Fruit fly (Drosophila melanogaster): ENCODE measurements around the gene Arf1.

The Arf1 gene

dm6 chr3L:22877934-22878333, 5.9 kb upstream of the Arf1 start (continued):
- TF ChIP-seq Xbp1 (GFP tag; optimal IDR thresholded peaks at IDR 0.05) (no peak), CkIIα-i1 (GFP tag; IDR thresholded peaks at IDR 0.05) (no peak), HLH3B (GFP tag; IDR thresholded peaks at IDR 0.05) (no peak), chinmo (GFP tag; IDR thresholded peaks at IDR 0.05; ENCODE audit: partially characterized antibody) (0 out of 4 replicates have a peak, but pooled peaks have one; percentile 47), pzg (GFP tag; optimal IDR thresholded peaks at IDR 0.05) (peak; percentile 43), CG14710 (tag; optimal IDR thresholded peaks at IDR 0.05) (peak; percentile 96), fru (optimal IDR thresholded peaks at IDR 0.05) (no peak), Hey (tag; optimal IDR thresholded peaks at IDR 0.05) (no peak), fd96Cb (tag; optimal IDR thresholded peaks at IDR 0.05) (no peak), CG6791 (GFP tag; IDR thresholded peaks at IDR 0.05; ENCODE audit: partially characterized antibody) (no peak), al (GFP tag; IDR thresholded peaks at IDR 0.05) (no peak), onecut (GFP tag; IDR thresholded peaks at IDR 0.05) (no peak), Eip74EF (GFP tag; optimal IDR thresholded peaks at IDR 0.05) (no peak), so (GFP tag; IDR thresholded peaks at IDR 0.05) (no peak), sug (tag; optimal IDR thresholded peaks at IDR 0.05) (no peak), Rfx (GFP tag; IDR thresholded peaks at IDR 0.05) (no peak), CG15696 (tag; optimal IDR thresholded peaks at IDR 0.05) (no peak), CG1647 (GFP tag; optimal IDR thresholded peaks at IDR 0.05) (no peak), CG31441 (GFP tag; IDR thresholded peaks at IDR 0.05) (no peak), ash1 (GFP tag; optimal IDR thresholded peaks at IDR 0.05) (no peak), CG8089 (GFP tag; optimal IDR thresholded peaks at IDR 0.05) (no peak), seq (GFP tag; IDR thresholded peaks at IDR 0.05) (no peak), kni (GFP tag; optimal IDR thresholded peaks at IDR 0.05) (no peak), CG1233 (GFP tag; optimal IDR thresholded peaks at IDR 0.05) (no peak), CG2889 (GFP tag; IDR thresholded peaks at IDR 0.05) (no peak), CG17186 (GFP tag; optimal IDR thresholded peaks at IDR 0.05) (no peak), Sry-δ (GFP tag; optimal IDR thresholded peaks at IDR 0.05) (no peak), vvl (GFP tag; IDR thresholded peaks at IDR 0.05) (no peak), Ada2b (GFP tag; IDR thresholded peaks at IDR 0.05) (no peak), cad (GFP tag; optimal IDR thresholded peaks at IDR 0.05) (no peak), gfzf (GFP tag; optimal IDR thresholded peaks at IDR 0.05) (no peak), zen (tag; optimal IDR thresholded peaks at IDR 0.05) (no peak), Hsf (GFP tag; optimal IDR thresholded peaks at IDR 0.05) (no peak), CG12071 (GFP tag; optimal IDR thresholded peaks at IDR 0.05) (no peak), Atf6 (GFP tag; IDR thresholded peaks at IDR 0.05) (no peak), CG10209 (GFP tag; optimal IDR thresholded peaks at IDR 0.05) (no peak), CG14667 (GFP tag; IDR thresholded peaks at IDR 0.05) (no peak), pita (GFP tag; optimal IDR thresholded peaks at IDR 0.05) (no peak), slp2 (GFP tag; optimal IDR thresholded peaks at IDR 0.05) (no peak), Kr (GFP tag; optimal IDR thresholded peaks at IDR 0.05) (no peak), CG18476 (GFP tag; optimal IDR thresholded peaks at IDR 0.05) (no peak), gro (GFP tag; optimal IDR thresholded peaks at IDR 0.05) (no peak), tgo (GFP tag; IDR thresholded peaks at IDR 0.05) (no peak), Nf-YB (GFP tag; optimal IDR thresholded peaks at IDR 0.05) (peak; percentile 88), Dp (GFP tag; optimal IDR thresholded peaks at IDR 0.05) (peak; percentile 0), CG4404 (GFP tag; IDR thresholded peaks at IDR 0.05) (no peak), C15 (GFP tag; IDR thresholded peaks at IDR 0.05) (no peak), Lim3 (GFP tag; IDR thresholded peaks at IDR 0.05) (no peak), az2 (GFP tag; optimal IDR thresholded peaks at IDR 0.05) (no peak), Bgb (GFP tag; IDR thresholded peaks at IDR 0.05; ENCODE audit: partially characterized antibody) (no peak), Ssrp (tag; optimal IDR thresholded peaks at IDR 0.05) (no peak), jigr1 (GFP tag; IDR thresholded peaks at IDR 0.05) (no peak), CG2116 (GFP tag; optimal IDR thresholded peaks at IDR 0.05) (no peak)

All from whole organism, embryonic.